Fruit fly (Drosophila melanogaster): ENCODE data around the gene Fntb.

Fntb gene

dm6 chr3R:16431707-16432106, 1.1 kb upstream of the Fntb start (continued):
- TF ChIP-seq maf-S (GFP tag; optimal IDR thresholded peaks at IDR 0.05) (peak; percentile 44), CG4282 (GFP tag; optimal IDR thresholded peaks at IDR 0.05) (peak; percentile 56), wdn (GFP tag; IDR thresholded peaks at IDR 0.05) (no peak), Doc2 (GFP tag; IDR thresholded peaks at IDR 0.05) (no peak), CG5180 (GFP tag; optimal IDR thresholded peaks at IDR 0.05) (no peak), gce (GFP tag; IDR thresholded peaks at IDR 0.05) (peak; percentile 59; the same call in 1 of the 3 replicates), ranshi (GFP tag; IDR thresholded peaks at IDR 0.05) (no peak; the same call in 1 of the 2 replicates), CG13287 (GFP tag; IDR thresholded peaks at IDR 0.05; ENCODE audit: partially characterized antibody) (peak; percentile 65; the same call in 1 of the 2 replicates), CG6791 (GFP tag; IDR thresholded peaks at IDR 0.05; ENCODE audit: partially characterized antibody) (peak; percentile 80), CG4617 (GFP tag; optimal IDR thresholded peaks at IDR 0.05; ENCODE audit: borderline replicate concordance) (no peak), lov (optimal IDR thresholded peaks at IDR 0.05) (no peak), lov (GFP tag; IDR thresholded peaks at IDR 0.05) (0 out of 3 replicates have a peak, but pooled peaks have one; percentile 42), CG7839 (tag; optimal IDR thresholded peaks at IDR 0.05) (peak; percentile 44), CG18619 (GFP tag; optimal IDR thresholded peaks at IDR 0.05) (peak; percentile 17), fd96Cb (tag; optimal IDR thresholded peaks at IDR 0.05) (peak; percentile 5), pho (GFP tag; optimal IDR thresholded peaks at IDR 0.05) (peak; percentile 14), Camta (GFP tag; optimal IDR thresholded peaks at IDR 0.05) (peak; percentile 9), BtbVII (GFP tag; optimal IDR thresholded peaks at IDR 0.05) (no peak), CG9932 (GFP tag; IDR thresholded peaks at IDR 0.05) (peak; percentile 51; the same call in 1 of the 2 replicates), cato (GFP tag; optimal IDR thresholded peaks at IDR 0.05; ENCODE audit: borderline replicate concordance) (no peak), seq (GFP tag; IDR thresholded peaks at IDR 0.05) (no peak), her (GFP tag; optimal IDR thresholded peaks at IDR 0.05) (peak; percentile 58), Optix (GFP tag; IDR thresholded peaks at IDR 0.05) (peak; percentile 43; the same call in 2 of the 3 replicates), Hmr (GFP tag; optimal IDR thresholded peaks at IDR 0.05) (no peak), zen (tag; optimal IDR thresholded peaks at IDR 0.05) (peak; percentile 26), CG4854 (GFP tag; optimal IDR thresholded peaks at IDR 0.05) (peak; percentile 20), CG17186 (GFP tag; optimal IDR thresholded peaks at IDR 0.05) (no peak), CG4360 (GFP tag; IDR thresholded peaks at IDR 0.05) (peak; percentile 42; the same call in 1 of the 2 replicates), H15 (GFP tag; IDR thresholded peaks at IDR 0.05) (no peak), Ssrp (tag; optimal IDR thresholded peaks at IDR 0.05) (no peak), ewg (GFP tag; optimal IDR thresholded peaks at IDR 0.05) (peak; percentile 11), croc (GFP tag; conservative IDR thresholded peaks at IDR 0.05) (no peak), CG5245 (GFP tag; optimal IDR thresholded peaks at IDR 0.05) (peak; percentile 33), Hr39 (optimal IDR thresholded peaks at IDR 0.05) (no peak), Mes4 (GFP tag; optimal IDR thresholded peaks at IDR 0.05) (peak; percentile 19), h (optimal IDR thresholded peaks at IDR 0.05) (no peak), CG9817 (tag; optimal IDR thresholded peaks at IDR 0.05) (peak; percentile 14), Dfd (GFP tag; optimal IDR thresholded peaks at IDR 0.05) (peak in 1 of 2 experiments; percentile 82), CG14667 (GFP tag; IDR thresholded peaks at IDR 0.05) (no peak), Spps (tag; optimal IDR thresholded peaks at IDR 0.05) (no peak), Hr3 (GFP tag; optimal IDR thresholded peaks at IDR 0.05) (peak; percentile 61), Sin3A (optimal IDR thresholded peaks at IDR 0.05) (no peak), bcd (GFP tag; optimal IDR thresholded peaks at IDR 0.05) (peak; percentile 2), sr (GFP tag; IDR thresholded peaks at IDR 0.05) (no peak), jing (GFP tag; optimal IDR thresholded peaks at IDR 0.05) (no peak), disco-r (GFP tag; optimal IDR thresholded peaks at IDR 0.05) (no peak), tna (GFP tag; IDR thresholded peaks at IDR 0.05; ENCODE audit: partially characterized antibody) (peak; percentile 85), gsb (GFP tag; IDR thresholded peaks at IDR 0.05) (no peak), Fer1 (GFP tag; optimal IDR thresholded peaks at IDR 0.05) (no peak), lola (GFP tag; optimal IDR thresholded peaks at IDR 0.05) (no peak), CG8944 (GFP tag; optimal IDR thresholded peaks at IDR 0.05) (peak; percentile 13), CG14710 (tag; optimal IDR thresholded peaks at IDR 0.05) (peak; percentile 24)

Measured in whole organism, embryonic.